Fruit fly (Drosophila melanogaster): ENCODE data around the gene rux.

rux gene

dm6 chrX:6029015-6029414 lies 8.6 kb downstream of the rux start:
- TF ChIP-seq Dll (optimal IDR thresholded peaks at IDR 0.05), result no peak
- TF ChIP-seq CG8478 (optimal IDR thresholded peaks at IDR 0.05), result no peak
- TF ChIP-seq pan (optimal IDR thresholded peaks at IDR 0.05), result no peak
- no peak for TF ChIP-seq EcR (GFP tag; optimal IDR thresholded peaks at IDR 0.05)
- no peak for TF ChIP-seq usp (GFP tag; optimal IDR thresholded peaks at IDR 0.05)
- TF ChIP-seq psq (optimal IDR thresholded peaks at IDR 0.05), result no peak

dm6 chrX:6027846-6028245 lies 9.8 kb downstream of the rux start:
- no peak for TF ChIP-seq CG8478 (optimal IDR thresholded peaks at IDR 0.05)
- TF ChIP-seq EcR (GFP tag; optimal IDR thresholded peaks at IDR 0.05), result no peak
- TF ChIP-seq psq (optimal IDR thresholded peaks at IDR 0.05), result no peak
- TF ChIP-seq Dll (optimal IDR thresholded peaks at IDR 0.05), result no peak
- TF ChIP-seq pan (optimal IDR thresholded peaks at IDR 0.05), result no peak
- TF ChIP-seq usp (GFP tag; optimal IDR thresholded peaks at IDR 0.05), result no peak

dm6 chrX:6024638-6025037 lies 13.0 kb downstream of the rux start:
- TF ChIP-seq Dll (optimal IDR thresholded peaks at IDR 0.05), result no peak
- no peak for TF ChIP-seq EcR (GFP tag; optimal IDR thresholded peaks at IDR 0.05)
- TF ChIP-seq psq (optimal IDR thresholded peaks at IDR 0.05), result no peak
- no peak for TF ChIP-seq CG8478 (optimal IDR thresholded peaks at IDR 0.05)
- TF ChIP-seq usp (GFP tag; optimal IDR thresholded peaks at IDR 0.05), result no peak
- TF ChIP-seq pan (optimal IDR thresholded peaks at IDR 0.05), result no peak

- no peak for TF ChIP-seq CG8478 (optimal IDR thresholded peaks at IDR 0.05)
- TF ChIP-seq pan (optimal IDR thresholded peaks at IDR 0.05), result no peak
- TF ChIP-seq Dll (optimal IDR thresholded peaks at IDR 0.05), result no peak
- no peak for TF ChIP-seq psq (optimal IDR thresholded peaks at IDR 0.05)
- no peak for TF ChIP-seq EcR (GFP tag; optimal IDR thresholded peaks at IDR 0.05)
- TF ChIP-seq usp (GFP tag; optimal IDR thresholded peaks at IDR 0.05), result no peak
Measured at dm6 chrX:6022090-6022489, 15.5 kb downstream of the rux start.

dm6 chrX:6021414-6021813 lies 16.2 kb downstream of the rux start:
- TF ChIP-seq pan (optimal IDR thresholded peaks at IDR 0.05), result no peak

dm6 chrX:6020254-6020653 lies 17.3 kb downstream of the rux start:
- TF ChIP-seq EcR (GFP tag; optimal IDR thresholded peaks at IDR 0.05) (no peak), pan (optimal IDR thresholded peaks at IDR 0.05) (no peak), CG8478 (optimal IDR thresholded peaks at IDR 0.05) (no peak), Dll (optimal IDR thresholded peaks at IDR 0.05) (no peak), usp (GFP tag; optimal IDR thresholded peaks at IDR 0.05) (no peak), psq (optimal IDR thresholded peaks at IDR 0.05) (no peak)

- no peak for TF ChIP-seq pan (optimal IDR thresholded peaks at IDR 0.05)
- TF ChIP-seq usp (GFP tag; optimal IDR thresholded peaks at IDR 0.05), result no peak
- no peak for TF ChIP-seq EcR (GFP tag; optimal IDR thresholded peaks at IDR 0.05)
- TF ChIP-seq psq (optimal IDR thresholded peaks at IDR 0.05), result no peak
- TF ChIP-seq Dll (optimal IDR thresholded peaks at IDR 0.05), result peak; percentile 82
- TF ChIP-seq CG8478 (optimal IDR thresholded peaks at IDR 0.05), result peak; percentile 57
Measured at dm6 chrX:6012976-6013684, 24.5 kb downstream of the rux start, which contains the start of gene mab-21. TSS of gene mab-21 (minus strand) at chrX:6013181.

- TF ChIP-seq psq (optimal IDR thresholded peaks at IDR 0.05) (no peak), usp (GFP tag; optimal IDR thresholded peaks at IDR 0.05) (no peak), EcR (GFP tag; optimal IDR thresholded peaks at IDR 0.05) (no peak), pan (optimal IDR thresholded peaks at IDR 0.05) (no peak), CG8478 (optimal IDR thresholded peaks at IDR 0.05) (no peak), Dll (optimal IDR thresholded peaks at IDR 0.05) (no peak)
Measured at dm6 chrX:6010539-6011268, 26.9 kb downstream of the rux start.

- TF ChIP-seq EcR (GFP tag; optimal IDR thresholded peaks at IDR 0.05) (no peak), psq (optimal IDR thresholded peaks at IDR 0.05) (no peak), CG8478 (optimal IDR thresholded peaks at IDR 0.05) (no peak), pan (optimal IDR thresholded peaks at IDR 0.05) (no peak), Dll (optimal IDR thresholded peaks at IDR 0.05) (no peak), usp (GFP tag; optimal IDR thresholded peaks at IDR 0.05) (no peak)
Measured at dm6 chrX:6007502-6007901, 30.1 kb downstream of the rux start.

- TF ChIP-seq usp (GFP tag; optimal IDR thresholded peaks at IDR 0.05) (no peak), psq (optimal IDR thresholded peaks at IDR 0.05) (no peak), pan (optimal IDR thresholded peaks at IDR 0.05) (no peak), EcR (GFP tag; optimal IDR thresholded peaks at IDR 0.05) (no peak), CG8478 (optimal IDR thresholded peaks at IDR 0.05) (no peak), Dll (optimal IDR thresholded peaks at IDR 0.05) (no peak)
Measured at dm6 chrX:6003830-6004229, 33.8 kb downstream of the rux start.

dm6 chrX:6000747-6001426 lies 36.7 kb downstream of the rux start, which contains the start of gene CG4766:
TSS of gene CG4766 (minus strand) at chrX:6000797.
- TF ChIP-seq CG8478 (optimal IDR thresholded peaks at IDR 0.05) (no peak), usp (GFP tag; optimal IDR thresholded peaks at IDR 0.05) (no peak), pan (optimal IDR thresholded peaks at IDR 0.05) (no peak), EcR (GFP tag; optimal IDR thresholded peaks at IDR 0.05) (no peak), Dll (optimal IDR thresholded peaks at IDR 0.05) (peak; percentile 15)

- TF ChIP-seq usp (GFP tag; optimal IDR thresholded peaks at IDR 0.05) (no peak), psq (optimal IDR thresholded peaks at IDR 0.05) (no peak), pan (optimal IDR thresholded peaks at IDR 0.05) (no peak), Dll (optimal IDR thresholded peaks at IDR 0.05) (no peak), EcR (GFP tag; optimal IDR thresholded peaks at IDR 0.05) (no peak), CG8478 (optimal IDR thresholded peaks at IDR 0.05) (no peak)
Measured at dm6 chrX:5997931-5998330, 39.7 kb downstream of the rux start.

Data from whole organism.